Fruit fly (Drosophila melanogaster) whole organism, embryonic: ENCODE results near the gene CG46310.

ENCODE experiments used
- CG10462 ChIP-seq: fragments of 200-800 bp; sonication (Bioruptor generic); optimal IDR thresholded peaks from 2 replicates; lab custom pipeline; 2016; ENCODE audit warnings: missing biosample characterization, missing genetic modification characterization
- CG11247 ChIP-seq: fragments of 200-800 bp; sonication (Bioruptor generic); IDR thresholded peaks from 2 replicates; pipeline ENCODE4 v1.3.6; 2022; ENCODE audit warnings: missing biosample characterization, missing genetic modification characterization
- CG11723 ChIP-seq: fragments of 200-800 bp; sonication (Bioruptor generic); optimal IDR thresholded peaks from 2 replicates; lab custom pipeline; 2017; ENCODE audit warnings: missing biosample characterization, mild to moderate bottlenecking, missing genetic modification characterization
- CG12071 ChIP-seq: fragments of 200-800 bp; sonication (Bioruptor generic); optimal IDR thresholded peaks from 3 replicates; lab custom pipeline; 2018; ENCODE audit warnings: missing biosample characterization, mild to moderate bottlenecking, missing genetic modification characterization
- CG12744 ChIP-seq: fragments of 200-800 bp; sonication (Bioruptor generic); optimal IDR thresholded peaks from 2 replicates; lab custom pipeline; 2016; ENCODE audit warnings: missing biosample characterization, missing genetic modification characterization
- CG12769 ChIP-seq: fragments of 200-800 bp; sonication (Bioruptor generic); optimal IDR thresholded peaks from 2 replicates; lab custom pipeline; 2019; ENCODE audit warnings: missing biosample characterization, mild to moderate bottlenecking, missing genetic modification characterization, moderate library complexity
- CG13296 ChIP-seq: fragments of 200-800 bp; sonication (Bioruptor generic); optimal IDR thresholded peaks from 3 replicates; lab custom pipeline; 2018; ENCODE audit warnings: missing biosample characterization, mild to moderate bottlenecking, missing genetic modification characterization
- CG13894 ChIP-seq: fragments of 200-800 bp; sonication (Bioruptor generic); optimal IDR thresholded peaks from 3 replicates; lab custom pipeline; 2018; ENCODE audit warnings: missing biosample characterization, mild to moderate bottlenecking, missing genetic modification characterization, moderate library complexity
- CG15601 ChIP-seq: fragments of 200-800 bp; sonication (Bioruptor generic); optimal IDR thresholded peaks from 3 replicates; lab custom pipeline; 2019; ENCODE audit warnings: missing biosample characterization, mild to moderate bottlenecking, missing genetic modification characterization, moderate library complexity
- CG2202 ChIP-seq: fragments of 200-800 bp; sonication (Bioruptor generic); optimal IDR thresholded peaks from 2 replicates; lab custom pipeline; 2018; ENCODE audit warnings: missing biosample characterization, mild to moderate bottlenecking, missing genetic modification characterization
- CG3065 ChIP-seq: fragments of 200-800 bp; sonication (Bioruptor generic); optimal IDR thresholded peaks from 2 replicates; lab custom pipeline; 2016; ENCODE audit warnings: missing biosample characterization, missing genetic modification characterization
- CG3407 ChIP-seq: fragments of 200-800 bp; sonication (Bioruptor generic); optimal IDR thresholded peaks from 2 replicates; lab custom pipeline; 2018; ENCODE audit warnings: missing biosample characterization, mild to moderate bottlenecking, missing genetic modification characterization
- CG34376 ChIP-seq: fragments of 200-800 bp; sonication (Bioruptor generic); optimal IDR thresholded peaks from 2 replicates; lab custom pipeline; 2018; ENCODE audit warnings: missing biosample characterization, mild to moderate bottlenecking, missing genetic modification characterization
- CG3847 ChIP-seq: fragments of 200-800 bp; sonication (Bioruptor generic); IDR thresholded peaks from 2 replicates; pipeline ENCODE4 v1.3.6; 2022; ENCODE audit warnings: missing biosample characterization, missing genetic modification characterization
- CG3995 ChIP-seq: fragments of 200-800 bp; sonication (Bioruptor generic); optimal IDR thresholded peaks from 3 replicates; lab custom pipeline; 2016; ENCODE audit warnings: missing biosample characterization, missing genetic modification characterization
- CG43689 ChIP-seq: fragments of 200-800 bp; sonication (Bioruptor generic); IDR thresholded peaks from 2 replicates; pipeline ENCODE4 v1.3.6; 2022; ENCODE audit warnings: missing biosample characterization, missing genetic modification characterization
- CG6175 ChIP-seq: fragments of 200-800 bp; sonication (Bioruptor generic); IDR thresholded peaks from 3 replicates; pipeline ENCODE4 v1.3.6; 2022; ENCODE audit warnings: missing biosample characterization, missing genetic modification characterization
- CG6791 ChIP-seq: fragments of 200-800 bp; sonication (Bioruptor generic); IDR thresholded peaks from 3 replicates; pipeline ENCODE4 v1.3.6; 2022; ENCODE audit warnings: missing biosample characterization, missing genetic modification characterization; ENCODE audit not compliant: partially characterized antibody
- CG7839 ChIP-seq: fragments of 200-800 bp; sonication (Bioruptor generic); optimal IDR thresholded peaks from 3 replicates; lab custom pipeline; 2018; ENCODE audit warnings: missing biosample characterization, mild to moderate bottlenecking, missing genetic modification characterization, moderate library complexity
- CG7928 ChIP-seq: fragments of 200-800 bp; sonication (Bioruptor generic); optimal IDR thresholded peaks from 2 replicates; lab custom pipeline; 2017; ENCODE audit warnings: missing biosample characterization, mild to moderate bottlenecking, missing genetic modification characterization
- CG8089 ChIP-seq: fragments of 200-800 bp; sonication (Bioruptor generic); optimal IDR thresholded peaks from 3 replicates; lab custom pipeline; 2016; ENCODE audit warnings: missing biosample characterization, missing genetic modification characterization
- CG9817 ChIP-seq: fragments of 200-800 bp; sonication (Bioruptor generic); optimal IDR thresholded peaks from 2 replicates; lab custom pipeline; 2018; ENCODE audit warnings: missing biosample characterization, mild to moderate bottlenecking, missing genetic modification characterization, moderate library complexity
- Camta ChIP-seq: fragments of 200-800 bp; sonication (Bioruptor generic); optimal IDR thresholded peaks from 2 replicates; lab custom pipeline; 2016; ENCODE audit warnings: missing biosample characterization, missing genetic modification characterization
- Dbx ChIP-seq: fragments of 200-800 bp; sonication (Bioruptor generic); IDR thresholded peaks from 3 replicates; pipeline ENCODE4 v1.3.6; 2022; ENCODE audit warnings: missing biosample characterization, missing genetic modification characterization
- H15 ChIP-seq: fragments of 200-800 bp; sonication (Bioruptor generic); IDR thresholded peaks from 3 replicates; pipeline ENCODE4 v1.3.6; 2022; ENCODE audit warnings: missing biosample characterization, missing genetic modification characterization
- Hey ChIP-seq: fragments of 200-800 bp; sonication (Bioruptor generic); optimal IDR thresholded peaks from 3 replicates; lab custom pipeline; 2018; ENCODE audit warnings: missing biosample characterization, mild to moderate bottlenecking, missing genetic modification characterization
- NC2α ChIP-seq: fragments of 200-800 bp; sonication (Bioruptor generic); optimal IDR thresholded peaks from 2 replicates; lab custom pipeline; 2016; ENCODE audit warnings: missing biosample characterization, missing genetic modification characterization
- Oli ChIP-seq: fragments of 200-800 bp; sonication (Bioruptor generic); optimal IDR thresholded peaks from 2 replicates; lab custom pipeline; 2018; ENCODE audit warnings: missing biosample characterization, mild to moderate bottlenecking, missing genetic modification characterization, moderate library complexity
- Optix ChIP-seq: fragments of 200-800 bp; sonication (Bioruptor generic); IDR thresholded peaks from 3 replicates; pipeline ENCODE4 v1.3.6; 2022; ENCODE audit warnings: missing biosample characterization, missing genetic modification characterization
- Taf1 ChIP-seq: fragments of 200-800 bp; sonication (Bioruptor generic); IDR thresholded peaks from 2 replicates; pipeline ENCODE4 v1.3.6; 2022; ENCODE audit warnings: missing biosample characterization, missing genetic modification characterization
- al ChIP-seq: fragments of 200-800 bp; sonication (Bioruptor generic); IDR thresholded peaks from 2 replicates; pipeline ENCODE4 v1.3.6; 2022; ENCODE audit warnings: missing biosample characterization, missing genetic modification characterization
- amos ChIP-seq: fragments of 200-800 bp; sonication (Bioruptor generic); IDR thresholded peaks from 2 replicates; pipeline ENCODE4 v1.3.6; 2022; ENCODE audit warnings: missing biosample characterization, missing genetic modification characterization; ENCODE audit not compliant: partially characterized antibody
- bowl ChIP-seq: fragments of 200-800 bp; sonication (Bioruptor generic); IDR thresholded peaks from 2 replicates; pipeline ENCODE4 v1.3.6; 2022; ENCODE audit warnings: missing biosample characterization, missing genetic modification characterization
- bsh ChIP-seq, 2 experiments: fragments of 200-800 bp; sonication (Bioruptor generic); optimal IDR thresholded peaks; 2 replicates each; lab custom pipeline; 2017 to 2018; ENCODE audit warnings: mild to moderate bottlenecking in 2 of 2, missing biosample characterization in 2 of 2, missing genetic modification characterization in 2 of 2, moderate library complexity in 1 of 2
- btn ChIP-seq: fragments of 200-800 bp; sonication (Bioruptor generic); optimal IDR thresholded peaks from 2 replicates; lab custom pipeline; 2016; ENCODE audit warnings: missing biosample characterization, missing genetic modification characterization
- cg ChIP-seq: fragments of 200-800 bp; sonication (Bioruptor generic); optimal IDR thresholded peaks from 3 replicates; lab custom pipeline; 2019; ENCODE audit warnings: missing biosample characterization, mild to moderate bottlenecking, missing genetic modification characterization, moderate library complexity
- dati ChIP-seq: fragments of 200-800 bp; sonication (Bioruptor generic); IDR thresholded peaks from 2 replicates; pipeline ENCODE4 v1.3.6; 2022; ENCODE audit warnings: missing biosample characterization, missing genetic modification characterization
- dysf ChIP-seq: fragments of 200-800 bp; sonication (Bioruptor generic); IDR thresholded peaks from 3 replicates; pipeline ENCODE4 v1.3.6; 2022; ENCODE audit warnings: missing biosample characterization, missing genetic modification characterization
- fu2 ChIP-seq: fragments of 200-800 bp; sonication (Bioruptor generic); optimal IDR thresholded peaks from 2 replicates; lab custom pipeline; 2016; ENCODE audit warnings: missing biosample characterization, missing genetic modification characterization
- gro ChIP-seq: fragments of 200-800 bp; sonication (Bioruptor generic); optimal IDR thresholded peaks from 2 replicates; lab custom pipeline; 2016; ENCODE audit warnings: missing biosample characterization, missing genetic modification characterization
- inv ChIP-seq: fragments of 200-800 bp; sonication (Bioruptor generic); IDR thresholded peaks from 2 replicates; pipeline ENCODE4 v1.3.6; 2022; ENCODE audit warnings: missing biosample characterization, missing genetic modification characterization; ENCODE audit not compliant: partially characterized antibody
- kni ChIP-seq: fragments of 200-800 bp; sonication (Bioruptor generic); optimal IDR thresholded peaks from 3 replicates; lab custom pipeline; 2017; ENCODE audit warnings: mild to moderate bottlenecking, missing biosample characterization, missing genetic modification reagents, missing genetic modification characterization
- mam ChIP-seq: fragments of 200-800 bp; sonication (Bioruptor generic); optimal IDR thresholded peaks from 3 replicates; lab custom pipeline; 2016; ENCODE audit warnings: missing biosample characterization, missing genetic modification characterization
- nmo ChIP-seq: fragments of 200-800 bp; sonication (Bioruptor generic); optimal IDR thresholded peaks from 2 replicates; lab custom pipeline; 2018; ENCODE audit warnings: missing biosample characterization, mild to moderate bottlenecking, missing genetic modification characterization, moderate library complexity
- nom ChIP-seq: fragments of 200-800 bp; sonication (Bioruptor generic); optimal IDR thresholded peaks from 2 replicates; lab custom pipeline; 2017; ENCODE audit warnings: missing biosample characterization, missing genetic modification characterization, mild to moderate bottlenecking, moderate library complexity, missing genetic modification reagents
- phol ChIP-seq: fragments of 200-800 bp; sonication (Bioruptor generic); optimal IDR thresholded peaks from 3 replicates; lab custom pipeline; 2018; ENCODE audit warnings: missing biosample characterization, mild to moderate bottlenecking, missing genetic modification characterization, moderate library complexity
- row ChIP-seq: fragments of 200-800 bp; sonication (Bioruptor generic); IDR thresholded peaks from 3 replicates; pipeline ENCODE4 v1.3.6; 2022; ENCODE audit warnings: missing biosample characterization, missing genetic modification characterization
- sens ChIP-seq: fragments of 200-800 bp; sonication (Bioruptor generic); peaks from one replicate; lab custom pipeline; 2016; ENCODE audit warnings: missing biosample characterization, missing genetic modification characterization
- sima ChIP-seq: fragments of 200-800 bp; sonication (Bioruptor generic); optimal IDR thresholded peaks from 2 replicates; lab custom pipeline; 2016; ENCODE audit warnings: missing biosample characterization, missing genetic modification characterization
- tio ChIP-seq: fragments of 200-800 bp; sonication (Bioruptor generic); optimal IDR thresholded peaks from 2 replicates; lab custom pipeline; 2017; ENCODE audit warnings: missing biosample characterization, missing genetic modification characterization, inconsistent platforms
- z ChIP-seq: fragments of 200-800 bp; sonication (Bioruptor generic); IDR thresholded peaks from 3 replicates; pipeline ENCODE4 v1.3.6; 2022; ENCODE audit warnings: missing biosample characterization, missing genetic modification characterization

The CG46310 gene

DNA sequence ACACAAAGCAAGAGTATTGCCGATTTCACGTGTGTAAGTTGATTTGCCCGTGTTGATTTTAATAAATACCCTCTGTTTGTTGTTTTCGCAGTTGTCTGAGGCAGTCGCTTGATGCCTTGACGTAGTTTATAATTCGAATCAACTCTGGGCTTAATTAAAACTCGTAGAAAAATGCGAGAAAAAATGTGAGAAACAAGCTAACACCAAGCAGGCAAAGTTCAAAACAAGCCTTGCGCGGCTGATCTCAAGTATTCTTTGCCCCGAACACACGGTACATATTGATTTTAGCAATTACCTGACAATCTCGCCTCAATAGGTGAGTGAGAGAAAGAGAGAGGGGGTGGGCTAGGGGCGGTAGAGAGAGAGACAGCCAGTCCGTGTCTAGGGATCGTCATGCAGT is 51.6 kb downstream of the CG46310 start (continued):
- TF ChIP-seq CG13894 (tag; lab: Kevin White, UChicago) (peak; percentile 57), CG2202 (tag; lab: Kevin White, UChicago) (no peak), H15 (no peak), CG3065 (GFP tag; lab: Kevin White, UChicago) (no peak), tio (peak; percentile 34), CG3847 (0 out of 2 replicates have a peak, but pooled peaks have one; percentile 24), CG3407 (peak; percentile 11), bsh (GFP tag; optimal IDR thresholded peaks at IDR 0.05; lab: Kevin White, UChicago) (peak in 1 of 2 experiments; percentile 32), CG8089 (GFP tag; lab: Kevin White, UChicago) (peak; percentile 22), CG7839 (peak; percentile 19), Oli (tag; lab: Kevin White, UChicago) (peak; percentile 3), bowl (no peak), dysf (GFP tag; lab: Robert Waterston, UW) (peak; percentile 50; the same call in 1 of the 3 replicates), sima (GFP tag; lab: Kevin White, UChicago) (no peak), z (GFP tag; lab: Robert Waterston, UW) (no peak), CG3995 (GFP tag; lab: Kevin White, UChicago) (no peak), cg (GFP tag; lab: Kevin White, UChicago) (no peak), al (GFP tag; lab: Robert Waterston, UW) (0 out of 2 replicates have a peak, but pooled peaks have one; percentile 16), CG11247 (peak; percentile 72), CG43689 (GFP tag; lab: Robert Waterston, UW) (no peak), inv (no peak), NC2α (GFP tag; lab: Kevin White, UChicago) (no peak), CG6791 (GFP tag; lab: Robert Waterston, UW) (no peak), nmo (no peak), CG6175 (GFP tag; lab: Robert Waterston, UW) (0 out of 3 replicates have a peak, but pooled peaks have one; percentile 24), Taf1 (GFP tag; lab: Robert Waterston, UW) (no peak), CG13296 (peak; percentile 57), Optix (GFP tag; lab: Robert Waterston, UW) (no peak), CG12744 (GFP tag; lab: Kevin White, UChicago) (peak; percentile 9), dati (no peak), Camta (no peak), CG9817 (tag; lab: Kevin White, UChicago) (no peak), CG15601 (tag; lab: Kevin White, UChicago) (peak; percentile 9), row (peak; percentile 38; the same call in 1 of the 3 replicates), sens (GFP tag; lab: Kevin White, UChicago) (peak; percentile 81), btn (GFP tag; lab: Kevin White, UChicago) (no peak), mam (GFP tag; lab: Kevin White, UChicago) (peak; percentile 29), CG12769 (peak; percentile 72), CG7928 (no peak), amos (no peak), Dbx (GFP tag; lab: Robert Waterston, UW) (peak; percentile 52; the same call in 2 of the 3 replicates), gro (peak; percentile 15), CG10462 (GFP tag; lab: Kevin White, UChicago) (no peak), fu2 (peak; percentile 7), CG34376 (peak; percentile 52), kni (GFP tag; lab: Kevin White, UChicago) (no peak), CG12071 (GFP tag; lab: Kevin White, UChicago) (peak; percentile 70), nom (GFP tag; lab: Kevin White, UChicago) (no peak), CG11723 (GFP tag; lab: Kevin White, UChicago) (no peak), phol (tag; lab: Kevin White, UChicago) (no peak), Hey (tag; lab: Kevin White, UChicago) (peak; percentile 10)
